Fruit fly (Drosophila melanogaster): Measurements from ENCODE around the gene otu.

The otu gene

DNA sequence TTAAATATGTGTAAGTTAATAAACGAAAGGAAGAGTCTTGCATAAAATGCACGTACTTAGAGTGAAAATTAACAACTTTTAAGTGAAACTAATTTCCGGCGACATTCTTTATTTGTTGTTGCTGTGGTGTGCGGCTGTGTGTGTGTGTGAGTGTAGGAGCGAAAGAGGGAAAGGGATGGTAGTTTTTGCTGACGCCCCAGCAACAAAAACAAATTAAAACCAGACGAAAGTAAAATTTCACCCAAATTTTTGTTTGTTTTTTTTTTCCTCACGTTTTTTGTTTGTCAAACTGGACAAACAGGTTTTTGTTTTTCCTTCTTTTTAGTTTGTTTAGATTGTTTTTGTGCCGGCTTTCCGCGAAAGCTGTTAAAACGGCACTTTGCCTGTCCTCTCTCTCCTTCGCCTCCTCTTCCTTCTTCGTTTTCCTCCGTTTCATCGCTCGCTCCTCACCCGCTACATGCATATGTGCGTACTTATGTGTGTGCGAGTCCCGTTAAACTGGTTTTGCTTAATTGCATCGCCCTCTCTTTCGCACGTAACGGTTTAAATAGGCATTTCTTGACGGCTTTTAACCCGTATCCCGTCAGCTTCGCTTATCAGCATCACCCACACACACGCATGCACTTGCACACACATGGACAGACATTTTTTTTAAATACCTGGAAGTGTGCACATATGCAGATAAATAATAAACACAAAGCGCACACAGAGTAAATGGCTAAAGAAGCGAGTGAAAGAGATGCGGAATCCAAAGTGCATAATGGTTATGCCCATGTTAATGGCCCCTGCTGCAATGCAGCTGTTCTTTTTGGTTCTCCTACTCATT is 51.8 kb downstream of the otu start, which contains the start of gene Miga:
Gene Miga, minus strand, starts transcription at position 536 of the 826 bp plus-strand sequence.
- TF ChIP-seq Ets96B (tag; optimal IDR thresholded peaks at IDR 0.05) (peak; percentile 12), fd85E (GFP tag; optimal IDR thresholded peaks at IDR 0.05) (no peak), CG1621 (tag; optimal IDR thresholded peaks at IDR 0.05) (peak; percentile 44), ss (GFP tag; optimal IDR thresholded peaks at IDR 0.05) (peak; percentile 67 to 77), esn (GFP tag; optimal IDR thresholded peaks at IDR 0.05) (no peak), Gug (GFP tag; IDR thresholded peaks at IDR 0.05) (no peak), Sox102F (GFP tag; optimal IDR thresholded peaks at IDR 0.05) (peak; percentile 8), Blimp-1 (GFP tag; optimal IDR thresholded peaks at IDR 0.05) (peak; percentile 90), spab (GFP tag; optimal IDR thresholded peaks at IDR 0.05) (peak; percentile 9), CG10669 (GFP tag; optimal IDR thresholded peaks at IDR 0.05) (no peak), CG6854 (GFP tag; optimal IDR thresholded peaks at IDR 0.05) (peak; percentile 54), CG11294 (GFP tag; IDR thresholded peaks at IDR 0.05) (no peak), fd59A (GFP tag; optimal IDR thresholded peaks at IDR 0.05) (no peak), CG8632 (GFP tag; optimal IDR thresholded peaks at IDR 0.05) (no peak), achi (GFP tag; optimal IDR thresholded peaks at IDR 0.05) (no peak), CG15336 (GFP tag; IDR thresholded peaks at IDR 0.05) (peak; percentile 33; the same call in 1 of the 2 replicates), CG6808 (GFP tag; optimal IDR thresholded peaks at IDR 0.05) (peak; percentile 18), lz (GFP tag; optimal IDR thresholded peaks at IDR 0.05) (no peak), CG8319 (GFP tag; optimal IDR thresholded peaks at IDR 0.05) (no peak), Eip93F (GFP tag; optimal IDR thresholded peaks at IDR 0.05) (no peak), acj6 (GFP tag; optimal IDR thresholded peaks at IDR 0.05) (no peak), eg (GFP tag; IDR thresholded peaks at IDR 0.05) (peak; percentile 21; the same call in 1 of the 3 replicates), CG11762 (GFP tag; optimal IDR thresholded peaks at IDR 0.05; ENCODE audit: insufficient read depth) (peak; percentile 11), CG9139 (GFP tag; optimal IDR thresholded peaks at IDR 0.05) (peak; percentile 35), CG6163 (GFP tag; IDR thresholded peaks at IDR 0.05) (0 out of 3 replicates have a peak, but pooled peaks have one; percentile 26), topi (GFP tag; optimal IDR thresholded peaks at IDR 0.05) (no peak), CG3032 (tag; optimal IDR thresholded peaks at IDR 0.05) (peak; percentile 8), CG16779 (tag; optimal IDR thresholded peaks at IDR 0.05) (peak; percentile 27), OdsH (GFP tag; optimal IDR thresholded peaks at IDR 0.05) (no peak), Lpt (GFP tag; optimal IDR thresholded peaks at IDR 0.05) (peak; percentile 63), CG32006 (GFP tag; optimal IDR thresholded peaks at IDR 0.05) (peak; percentile 22), dsx (GFP tag; optimal IDR thresholded peaks at IDR 0.05; ENCODE audit: poor library complexity, severe bottlenecking) (peak; percentile 56), fkh (GFP tag; optimal IDR thresholded peaks at IDR 0.05) (peak; percentile 33), Ets21C (GFP tag; optimal IDR thresholded peaks at IDR 0.05) (no peak), Eip75B (GFP tag; optimal IDR thresholded peaks at IDR 0.05) (no peak), Eip78C (GFP tag) (peak; percentile 84), svp (GFP tag) (peak; percentile 75), CG6276 (GFP tag; optimal IDR thresholded peaks at IDR 0.05) (peak; percentile 47)

dm6 chrX:8436656-8437284 is 52.6 kb downstream of the otu start, which contains the start of gene CG1440:
TSS of gene CG1440 (plus strand) at chrX:8437057.
- TF ChIP-seq CG3032 (tag; optimal IDR thresholded peaks at IDR 0.05) (peak; percentile 29), CG6163 (GFP tag; IDR thresholded peaks at IDR 0.05) (0 out of 3 replicates have a peak, but pooled peaks have one; percentile 14), CG8319 (GFP tag; optimal IDR thresholded peaks at IDR 0.05) (no peak), CG15336 (GFP tag; IDR thresholded peaks at IDR 0.05) (no peak), eg (GFP tag; IDR thresholded peaks at IDR 0.05) (no peak; the same call in 2 of the 3 replicates), svp (GFP tag) (no peak), Hr39 (GFP tag; optimal IDR thresholded peaks at IDR 0.05) (no peak), Smox (GFP tag; optimal IDR thresholded peaks at IDR 0.05) (no peak), Lpt (GFP tag; optimal IDR thresholded peaks at IDR 0.05) (no peak), Eip93F (GFP tag; optimal IDR thresholded peaks at IDR 0.05) (no peak), vri (GFP tag; optimal IDR thresholded peaks at IDR 0.05) (no peak), fkh (GFP tag; optimal IDR thresholded peaks at IDR 0.05) (no peak), Sox102F (GFP tag; optimal IDR thresholded peaks at IDR 0.05) (no peak), Hr38 (GFP tag; optimal IDR thresholded peaks at IDR 0.05) (no peak), OdsH (GFP tag; optimal IDR thresholded peaks at IDR 0.05) (no peak), CG31627 (GFP tag; optimal IDR thresholded peaks at IDR 0.05) (no peak), CG16779 (tag; optimal IDR thresholded peaks at IDR 0.05) (no peak), fd85E (GFP tag; optimal IDR thresholded peaks at IDR 0.05) (no peak), dsx (GFP tag; optimal IDR thresholded peaks at IDR 0.05; ENCODE audit: poor library complexity, severe bottlenecking) (no peak), Gug (GFP tag; IDR thresholded peaks at IDR 0.05) (peak; percentile 18; the same call in 1 of the 2 replicates), dac (GFP tag; optimal IDR thresholded peaks at IDR 0.05) (no peak), Ets21C (GFP tag; optimal IDR thresholded peaks at IDR 0.05) (no peak), Met (GFP tag; optimal IDR thresholded peaks at IDR 0.05) (no peak), fd59A (GFP tag; optimal IDR thresholded peaks at IDR 0.05) (no peak), CG6854 (GFP tag; optimal IDR thresholded peaks at IDR 0.05) (no peak)
